Worm (Caenorhabditis elegans): ENCODE measurements around the gene srx-5.

- TF ChIP-seq elt-3 (tag; optimal IDR thresholded peaks at IDR 0.05) (no peak), fos-1 (tag; optimal IDR thresholded peaks at IDR 0.05) (no peak), snpc-4 (tag; optimal IDR thresholded peaks at IDR 0.05) (no peak), ztf-11 (tag; optimal IDR thresholded peaks at IDR 0.05) (no peak), nhr-25 (tag; optimal IDR thresholded peaks at IDR 0.05) (no peak), unc-62 (GFP tag; optimal IDR thresholded peaks at IDR 0.05) (no peak), ceh-82 (tag; optimal IDR thresholded peaks at IDR 0.05) (no peak), jun-1 (tag; optimal IDR thresholded peaks at IDR 0.05) (no peak)
Measured at ce11 chrV:741820-742219, 41.9 kb downstream of the srx-5 start, which contains the start of gene C05E4.7.
